Fruit fly (Drosophila melanogaster) whole organism, embryonic: ENCODE measurements around the gene Peritrophin-A.

Experiments
- Blimp-1 ChIP-seq: fragments of 200-800 bp; sonication (Bioruptor generic); optimal IDR thresholded peaks from 3 replicates; lab custom pipeline; 2018; ENCODE audit warnings: missing biosample characterization, missing genetic modification characterization, mild to moderate bottlenecking, moderate library complexity, missing genetic modification reagents
- CG10321 ChIP-seq: fragments of 200-800 bp; sonication (Bioruptor generic); IDR thresholded peaks from 2 replicates; pipeline ENCODE4 v1.3.6; 2022; ENCODE audit warnings: missing biosample characterization, missing genetic modification characterization
- CG10565 ChIP-seq: fragments of 200-800 bp; sonication (Bioruptor generic); optimal IDR thresholded peaks from 3 replicates; lab custom pipeline; 2016; ENCODE audit warnings: missing biosample characterization, mild to moderate bottlenecking, missing genetic modification characterization
- CG11085 ChIP-seq: fragments of 200-800 bp; sonication (Bioruptor generic); IDR thresholded peaks from 2 replicates; pipeline ENCODE4 v1.3.6; 2022; ENCODE audit warnings: missing biosample characterization, missing genetic modification characterization
- CG13123 ChIP-seq: fragments of 200-800 bp; sonication (Bioruptor generic); optimal IDR thresholded peaks from 2 replicates; lab custom pipeline; 2016; ENCODE audit warnings: missing biosample characterization, missing genetic modification characterization
- CG16813 ChIP-seq: fragments of 200-800 bp; sonication (Bioruptor generic); IDR thresholded peaks from 3 replicates; pipeline ENCODE4 v1.3.6; 2022; ENCODE audit warnings: missing biosample characterization, missing genetic modification characterization; ENCODE audit not compliant: partially characterized antibody
- CG17186 ChIP-seq: fragments of 200-800 bp; sonication (Bioruptor generic); optimal IDR thresholded peaks from 3 replicates; lab custom pipeline; 2017; ENCODE audit warnings: missing biosample characterization, missing genetic modification reagents, missing genetic modification characterization
- CG17359 ChIP-seq: fragments of 200-800 bp; sonication (Bioruptor generic); optimal IDR thresholded peaks from 3 replicates; lab custom pipeline; 2018; ENCODE audit warnings: missing biosample characterization, mild to moderate bottlenecking, missing genetic modification characterization, moderate library complexity
- CG18262 ChIP-seq: fragments of 200-800 bp; optimal IDR thresholded peaks from 3 replicates; lab custom pipeline; 2019; ENCODE audit warnings: missing biosample characterization, mild to moderate bottlenecking, missing genetic modification characterization, moderate library complexity
- CG30403 ChIP-seq: fragments of 200-800 bp; sonication (Bioruptor generic); optimal IDR thresholded peaks from 3 replicates; lab custom pipeline; 2016; ENCODE audit warnings: missing biosample characterization, missing genetic modification characterization
- CG32772 ChIP-seq: fragments of 200-800 bp; sonication (Bioruptor generic); IDR thresholded peaks from 2 replicates; pipeline ENCODE4 v1.3.6; 2022; ENCODE audit warnings: missing biosample characterization, missing genetic modification characterization
- CG34224 ChIP-seq: fragments of 200-800 bp; sonication (Bioruptor generic); IDR thresholded peaks from 3 replicates; pipeline ENCODE4 v1.3.6; 2022; ENCODE audit warnings: missing biosample characterization, missing genetic modification characterization; ENCODE audit not compliant: partially characterized antibody
- CG4730 ChIP-seq: fragments of 200-800 bp; sonication (Bioruptor generic); IDR thresholded peaks from 2 replicates; pipeline ENCODE4 v1.3.6; 2022; ENCODE audit warnings: missing biosample characterization, missing genetic modification characterization
- CG5245 ChIP-seq: fragments of 200-800 bp; sonication (Bioruptor generic); optimal IDR thresholded peaks from 3 replicates; lab custom pipeline; 2016; ENCODE audit warnings: missing biosample characterization, missing genetic modification characterization
- CG7745 ChIP-seq: fragments of 200-800 bp; sonication (Bioruptor generic); optimal IDR thresholded peaks from 2 replicates; lab custom pipeline; 2018; ENCODE audit warnings: missing biosample characterization, mild to moderate bottlenecking, missing genetic modification characterization, moderate library complexity
- CG9817 ChIP-seq: fragments of 200-800 bp; sonication (Bioruptor generic); optimal IDR thresholded peaks from 2 replicates; lab custom pipeline; 2018; ENCODE audit warnings: missing biosample characterization, mild to moderate bottlenecking, missing genetic modification characterization, moderate library complexity
- CkIIα-i1 ChIP-seq: fragments of 200-800 bp; sonication (Bioruptor generic); IDR thresholded peaks from 2 replicates; pipeline ENCODE4 v1.3.6; 2022; ENCODE audit warnings: missing biosample characterization, missing genetic modification characterization
- Dref ChIP-seq: fragments of 200-800 bp; sonication (Bioruptor generic); IDR thresholded peaks from 2 replicates; pipeline ENCODE4 v1.3.6; 2022; ENCODE audit warnings: missing biosample characterization, missing genetic modification characterization
- Elba2 ChIP-seq: fragments of 200-800 bp; sonication (Bioruptor generic); optimal IDR thresholded peaks from 3 replicates; lab custom pipeline; 2016; ENCODE audit warnings: missing biosample characterization, missing genetic modification characterization
- HHEX ChIP-seq: fragments of 200-800 bp; sonication (Bioruptor generic); optimal IDR thresholded peaks from 3 replicates; lab custom pipeline; 2017; ENCODE audit warnings: missing biosample characterization, mild to moderate bottlenecking, missing genetic modification characterization, missing genetic modification reagents
- HmgD ChIP-seq: fragments of 200-800 bp; sonication (Bioruptor generic); optimal IDR thresholded peaks from 3 replicates; lab custom pipeline; 2016; ENCODE audit warnings: missing biosample characterization, missing genetic modification characterization
- Hmx ChIP-seq: fragments of 200-800 bp; sonication (Bioruptor generic); optimal IDR thresholded peaks from 2 replicates; lab custom pipeline; 2016; ENCODE audit warnings: missing biosample characterization, missing genetic modification characterization
- Lhr ChIP-seq: fragments of 200-800 bp; sonication (Bioruptor generic); optimal IDR thresholded peaks from 3 replicates; lab custom pipeline; 2017; ENCODE audit warnings: mild to moderate bottlenecking, missing biosample characterization, missing genetic modification reagents, missing genetic modification characterization
- MBD-R2 ChIP-seq: fragments of 200-800 bp; sonication (Bioruptor generic); IDR thresholded peaks from 2 replicates; pipeline ENCODE4 v1.3.6; 2022; ENCODE audit warnings: missing biosample characterization, missing genetic modification characterization
- Neu2 ChIP-seq: fragments of 200-800 bp; sonication (Bioruptor generic); optimal IDR thresholded peaks from 3 replicates; lab custom pipeline; 2016; ENCODE audit warnings: missing biosample characterization, missing genetic modification characterization, borderline replicate concordance
- Sox102F ChIP-seq: fragments of 200-800 bp; sonication (Bioruptor generic); optimal IDR thresholded peaks from 2 replicates; lab custom pipeline; 2018; ENCODE audit warnings: missing biosample characterization, mild to moderate bottlenecking, missing genetic modification characterization, moderate library complexity
- Vsx1 ChIP-seq: fragments of 200-800 bp; sonication (Bioruptor generic); optimal IDR thresholded peaks from 2 replicates; lab custom pipeline; 2017; ENCODE audit warnings: missing biosample characterization, mild to moderate bottlenecking, missing genetic modification characterization, missing genetic modification reagents
- chif ChIP-seq, 2 experiments: fragments of 200-800 bp; sonication (Bioruptor generic); optimal IDR thresholded peaks; 3 replicates each; lab custom pipeline; 2016; ENCODE audit warnings: missing biosample characterization in 2 of 2, missing genetic modification characterization in 2 of 2
- ci ChIP-seq: fragments of 200-800 bp; sonication (Bioruptor generic); IDR thresholded peaks from 3 replicates; pipeline ENCODE4 v1.3.6; 2022; ENCODE audit warnings: missing biosample characterization, missing genetic modification characterization
- dati ChIP-seq: fragments of 200-800 bp; sonication (Bioruptor generic); IDR thresholded peaks from 2 replicates; pipeline ENCODE4 v1.3.6; 2022; ENCODE audit warnings: missing biosample characterization, missing genetic modification characterization
- ftz-f1 ChIP-seq: fragments of 200-800 bp; sonication (Bioruptor generic); optimal IDR thresholded peaks from 2 replicates; lab custom pipeline; 2016; ENCODE audit warnings: missing biosample characterization, missing genetic modification characterization
- grn ChIP-seq: fragments of 200-800 bp; sonication (Bioruptor generic); optimal IDR thresholded peaks from 3 replicates; lab custom pipeline; 2017; ENCODE audit warnings: missing biosample characterization, missing genetic modification characterization
- h ChIP-seq: fragments of >200 bp; optimal IDR thresholded peaks from 2 replicates; lab custom pipeline; 2017
- hkb ChIP-seq, 2 experiments: fragments of 200-800 bp in 1 of 2; fragments of >200 bp in 1 of 2; sonication (Bioruptor generic) in 1 of 2; IDR thresholded peaks in 1 of 2; optimal IDR thresholded peaks in 1 of 2; 2 replicates each; pipeline versions ENCODE4 v1.3.6 to Lab custom; 2017 to 2022; ENCODE audit warnings: missing biosample characterization in 1 of 2, missing genetic modification characterization in 1 of 2
- lilli ChIP-seq: fragments of 200-800 bp; sonication (Bioruptor generic); optimal IDR thresholded peaks from 3 replicates; lab custom pipeline; 2016; ENCODE audit warnings: missing biosample characterization, missing genetic modification characterization
- lola ChIP-seq, 3 experiments: fragments of >200 bp in 2 of 3; fragments of 200-800 bp in 1 of 3; sonication (Bioruptor generic) in 1 of 3; optimal IDR thresholded peaks; 2 replicates each; lab custom pipeline; 2017 to 2019; ENCODE audit warnings: missing biosample characterization in 3 of 3, missing genetic modification characterization in 3 of 3, mild to moderate bottlenecking in 1 of 3, moderate library complexity in 1 of 3
- mirr ChIP-seq: fragments of 200-800 bp; sonication (Bioruptor generic); optimal IDR thresholded peaks from 3 replicates; lab custom pipeline; 2018; ENCODE audit warnings: missing biosample characterization, mild to moderate bottlenecking, missing genetic modification characterization
- pb ChIP-seq: fragments of 200-800 bp; sonication (Bioruptor generic); optimal IDR thresholded peaks from 3 replicates; lab custom pipeline; 2016; ENCODE audit warnings: missing biosample characterization, missing genetic modification characterization
- phol ChIP-seq: fragments of 200-800 bp; sonication (Bioruptor generic); optimal IDR thresholded peaks from 3 replicates; lab custom pipeline; 2018; ENCODE audit warnings: missing biosample characterization, mild to moderate bottlenecking, missing genetic modification characterization, moderate library complexity
- pita ChIP-seq: fragments of 200-800 bp; sonication (Bioruptor generic); optimal IDR thresholded peaks from 2 replicates; lab custom pipeline; 2017; ENCODE audit warnings: missing biosample characterization, mild to moderate bottlenecking, missing genetic modification characterization
- ranshi ChIP-seq: fragments of 200-800 bp; sonication (Bioruptor generic); IDR thresholded peaks from 2 replicates; pipeline ENCODE4 v1.3.6; 2022; ENCODE audit warnings: missing biosample characterization, missing genetic modification characterization
- ro ChIP-seq: fragments of 200-800 bp; sonication (Bioruptor generic); IDR thresholded peaks from 2 replicates; pipeline ENCODE4 v1.3.6; 2022; ENCODE audit warnings: missing biosample characterization, missing genetic modification characterization
- row ChIP-seq: fragments of 200-800 bp; sonication (Bioruptor generic); IDR thresholded peaks from 3 replicates; pipeline ENCODE4 v1.3.6; 2022; ENCODE audit warnings: missing biosample characterization, missing genetic modification characterization
- schlank ChIP-seq: fragments of 200-800 bp; sonication (Bioruptor generic); optimal IDR thresholded peaks from 2 replicates; lab custom pipeline; 2018; ENCODE audit warnings: missing biosample characterization, mild to moderate bottlenecking, missing genetic modification characterization
- sna ChIP-seq: fragments of 200-800 bp; sonication (Bioruptor generic); IDR thresholded peaks from 2 replicates; pipeline ENCODE4 v1.3.6; 2022; ENCODE audit warnings: missing biosample characterization, missing genetic modification characterization; ENCODE audit not compliant: partially characterized antibody
- sug ChIP-seq: fragments of 200-800 bp; optimal IDR thresholded peaks from 2 replicates; lab custom pipeline; 2019; ENCODE audit warnings: missing biosample characterization, mild to moderate bottlenecking, missing genetic modification characterization, moderate library complexity
- zen2 ChIP-seq: fragments of 200-800 bp; sonication (Bioruptor generic); IDR thresholded peaks from 3 replicates; pipeline ENCODE4 v1.3.6; 2022; ENCODE audit warnings: missing biosample characterization, missing genetic modification characterization; ENCODE audit not compliant: partially characterized antibody

Gene Peritrophin-A

dm6 chrX:20255977-20256376 is 11.5 kb downstream of the Peritrophin-A start (continued):
- TF ChIP-seq Neu2 (GFP tag; lab: Kevin White, UChicago) (no peak), CG16813 (GFP tag; lab: Robert Waterston, UW) (no peak), CG30403 (GFP tag; lab: Kevin White, UChicago) (no peak)
- TF ChIP-seq, all 482 proteins: peak for 3

dm6 chrX:20256849-20257590 is 12.6 kb downstream of the Peritrophin-A start, which contains the start of gene CG17065:
TSS of gene CG17065 (minus strand) at chrX:20257199.
- no peak for TF ChIP-seq Sox102F (GFP tag; lab: Kevin White, UChicago)
- peak; percentile 94 for TF ChIP-seq row (GFP tag; lab: Robert Waterston, UW)
- TF ChIP-seq ftz-f1 (GFP tag; lab: Kevin White, UChicago): no peak
- TF ChIP-seq CG10565: no peak
- TF ChIP-seq HHEX: no peak
- 0 out of 2 replicates have a peak, but pooled peaks have one; percentile 26 for TF ChIP-seq CG11085 (GFP tag; lab: Robert Waterston, UW)
- no peak for TF ChIP-seq ranshi (GFP tag; lab: Robert Waterston, UW)
- no peak for TF ChIP-seq Hmx
- no peak for TF ChIP-seq lilli (GFP tag; lab: Kevin White, UChicago)
- TF ChIP-seq CkIIα-i1 (GFP tag; lab: Robert Waterston, UW): no peak
- TF ChIP-seq grn (GFP tag; lab: Kevin White, UChicago): peak; percentile 10
- TF ChIP-seq CG17359 (tag; lab: Kevin White, UChicago): no peak
- peak; percentile 61 for TF ChIP-seq phol (tag; lab: Kevin White, UChicago)
- no peak for TF ChIP-seq sna (GFP tag; lab: Robert Waterston, UW)
- TF ChIP-seq CG32772 (GFP tag; lab: Robert Waterston, UW): no peak
- peak; percentile 73 for TF ChIP-seq MBD-R2
- TF ChIP-seq CG34224 (GFP tag; lab: Robert Waterston, UW): peak; percentile 16; the same call in 1 of the 3 replicates
- no peak for TF ChIP-seq lola (GFP tag; optimal IDR thresholded peaks at IDR 0.05; lab: Kevin White, UChicago)
- peak; percentile 56 for TF ChIP-seq HmgD (GFP tag; lab: Kevin White, UChicago)
- no peak for TF ChIP-seq CG18262 (tag; lab: Kevin White, UChicago)
- peak; percentile 22 for TF ChIP-seq hkb (optimal IDR thresholded peaks at IDR 0.05; lab: Kevin White, UChicago)
- TF ChIP-seq hkb (GFP tag; IDR thresholded peaks at IDR 0.05; lab: Robert Waterston, UW): no peak
- TF ChIP-seq ro (GFP tag; lab: Robert Waterston, UW): no peak
- TF ChIP-seq CG9817 (tag; lab: Kevin White, UChicago): peak; percentile 41
- no peak for TF ChIP-seq CG5245 (GFP tag; lab: Kevin White, UChicago)
- no peak for TF ChIP-seq Elba2
- no peak for TF ChIP-seq mirr (GFP tag; lab: Kevin White, UChicago)
- TF ChIP-seq Dref (GFP tag; lab: Robert Waterston, UW): peak; percentile 93
- TF ChIP-seq dati (GFP tag; lab: Robert Waterston, UW): no peak
- TF ChIP-seq CG7745 (tag; lab: Kevin White, UChicago): no peak
- TF ChIP-seq sug (tag; lab: Kevin White, UChicago): peak; percentile 51
- TF ChIP-seq h (lab: Kevin White, UChicago): no peak
- no peak for TF ChIP-seq ci (GFP tag; lab: Robert Waterston, UW)
- peak; percentile 70 for TF ChIP-seq CG17186 (GFP tag; lab: Kevin White, UChicago)
- TF ChIP-seq Lhr: peak; percentile 17
- TF ChIP-seq Vsx1: no peak
- peak; percentile 22 for TF ChIP-seq pb (GFP tag; lab: Kevin White, UChicago)
- no peak for TF ChIP-seq schlank (tag; lab: Kevin White, UChicago)
- TF ChIP-seq CG13123 (GFP tag; lab: Kevin White, UChicago): no peak
- TF ChIP-seq pita (GFP tag; lab: Kevin White, UChicago): no peak
- TF ChIP-seq Blimp-1 (GFP tag; lab: Kevin White, UChicago): peak; percentile 8
- TF ChIP-seq CG4730 (GFP tag; lab: Robert Waterston, UW): no peak
- TF ChIP-seq chif (GFP tag; optimal IDR thresholded peaks at IDR 0.05; lab: Kevin White, UChicago): no peak
- TF ChIP-seq CG10321: no peak
- TF ChIP-seq zen2 (GFP tag; lab: Robert Waterston, UW): no peak
